Fruit fly (Drosophila melanogaster) whole organism, pupa: ENCODE measurements around the gene Pde9.

ENCODE experiments used
- CG10348 ChIP-seq: fragments of 200-800 bp; sonication (Bioruptor generic); IDR thresholded peaks from 2 replicates; pipeline ENCODE4 v1.3.6; 2022; ENCODE audit warnings: missing biosample characterization, missing genetic modification characterization
- CG12605 ChIP-seq: fragments of 200-800 bp; sonication (Bioruptor generic); IDR thresholded peaks from 2 replicates; pipeline ENCODE4 v1.3.6; 2022; ENCODE audit warnings: missing biosample characterization, missing genetic modification characterization
- CG13204 ChIP-seq: fragments of 200-800 bp; sonication (Bioruptor generic); optimal IDR thresholded peaks from 2 replicates; lab custom pipeline; 2018; ENCODE audit warnings: missing biosample characterization, mild to moderate bottlenecking, missing genetic modification characterization, moderate library complexity
- CG14655 ChIP-seq: fragments of 200-800 bp; sonication (Bioruptor generic); optimal IDR thresholded peaks from 3 replicates; lab custom pipeline; 2017; ENCODE audit warnings: mild to moderate bottlenecking, missing biosample characterization, missing genetic modification reagents, missing genetic modification characterization
- CG15710 ChIP-seq: fragments of 200-800 bp; sonication (Bioruptor generic); optimal IDR thresholded peaks from 2 replicates; lab custom pipeline; 2018; ENCODE audit warnings: missing biosample characterization, mild to moderate bottlenecking, missing genetic modification characterization, moderate library complexity
- CG17806 ChIP-seq: fragments of 200-800 bp; sonication (Bioruptor generic); optimal IDR thresholded peaks from 2 replicates; lab custom pipeline; 2018; ENCODE audit warnings: missing biosample characterization, mild to moderate bottlenecking, missing genetic modification characterization, moderate library complexity
- CG32121 ChIP-seq: fragments of 200-800 bp; sonication (Bioruptor generic); IDR thresholded peaks from 2 replicates; pipeline ENCODE4 v1.3.6; 2022; ENCODE audit warnings: missing biosample characterization, missing genetic modification characterization
- CG34367 ChIP-seq: fragments of 200-800 bp; sonication (Bioruptor generic); optimal IDR thresholded peaks from 2 replicates; lab custom pipeline; 2018; ENCODE audit warnings: missing biosample characterization, mild to moderate bottlenecking, missing genetic modification characterization
- CG4496 ChIP-seq: fragments of 200-800 bp; sonication (Bioruptor generic); IDR thresholded peaks from 3 replicates; pipeline ENCODE4 v1.3.6; 2022; ENCODE audit warnings: missing biosample characterization, missing genetic modification characterization
- CG8159 ChIP-seq: fragments of 200-800 bp; sonication (Bioruptor generic); optimal IDR thresholded peaks from 3 replicates; lab custom pipeline; 2018; ENCODE audit warnings: missing biosample characterization, mild to moderate bottlenecking, missing genetic modification characterization, moderate library complexity
- CG8301 ChIP-seq: fragments of 200-800 bp; sonication (Bioruptor generic); optimal IDR thresholded peaks from 2 replicates; lab custom pipeline; 2018; ENCODE audit warnings: missing biosample characterization, mild to moderate bottlenecking, missing genetic modification characterization
- CG9948 ChIP-seq: fragments of 200-800 bp; sonication (Bioruptor generic); optimal IDR thresholded peaks from 2 replicates; lab custom pipeline; 2018; ENCODE audit warnings: missing biosample characterization, mild to moderate bottlenecking, missing genetic modification characterization, moderate library complexity
- D1 ChIP-seq: fragments of 200-800 bp; sonication (Bioruptor generic); optimal IDR thresholded peaks from 2 replicates; lab custom pipeline; 2018; ENCODE audit warnings: missing biosample characterization, mild to moderate bottlenecking, missing genetic modification characterization, moderate library complexity
- EcR ChIP-seq: fragments of 200-800 bp; sonication (Bioruptor generic); optimal IDR thresholded peaks from 3 replicates; lab custom pipeline; 2019; ENCODE audit warnings: missing biosample characterization, missing genetic modification characterization, mild to moderate bottlenecking, moderate library complexity, missing genetic modification reagents
- Ets98B ChIP-seq: fragments of 200-800 bp; sonication (Bioruptor generic); IDR thresholded peaks from 2 replicates; pipeline ENCODE4 v1.3.6; 2022; ENCODE audit warnings: missing biosample characterization, missing genetic modification characterization
- Pif1A ChIP-seq: fragments of 200-800 bp; sonication (Bioruptor generic); optimal IDR thresholded peaks from 3 replicates; lab custom pipeline; 2016; ENCODE audit warnings: missing biosample characterization, missing genetic modification characterization
- Pif1B ChIP-seq: fragments of 200-800 bp; sonication (Bioruptor generic); optimal IDR thresholded peaks from 3 replicates; lab custom pipeline; 2016; ENCODE audit warnings: missing biosample characterization, missing genetic modification characterization
- Snoo ChIP-seq: fragments of 200-800 bp; sonication (Bioruptor generic); optimal IDR thresholded peaks from 3 replicates; lab custom pipeline; 2017; ENCODE audit warnings: missing biosample characterization, mild to moderate bottlenecking, missing genetic modification characterization, inconsistent platforms
- fd96Ca ChIP-seq: fragments of 200-800 bp; sonication (Bioruptor generic); IDR thresholded peaks from 3 replicates; pipeline ENCODE4 v1.3.6; 2022; ENCODE audit warnings: missing biosample characterization, missing genetic modification characterization
- gl ChIP-seq: fragments of 200-800 bp; sonication (Bioruptor generic); optimal IDR thresholded peaks from 2 replicates; lab custom pipeline; 2018; ENCODE audit warnings: missing biosample characterization, mild to moderate bottlenecking, missing genetic modification characterization
- rn ChIP-seq: fragments of 200-800 bp; sonication (Bioruptor generic); IDR thresholded peaks from 2 replicates; pipeline ENCODE4 v1.3.6; 2022; ENCODE audit warnings: missing biosample characterization, missing genetic modification characterization

Gene Pde9

DNA sequence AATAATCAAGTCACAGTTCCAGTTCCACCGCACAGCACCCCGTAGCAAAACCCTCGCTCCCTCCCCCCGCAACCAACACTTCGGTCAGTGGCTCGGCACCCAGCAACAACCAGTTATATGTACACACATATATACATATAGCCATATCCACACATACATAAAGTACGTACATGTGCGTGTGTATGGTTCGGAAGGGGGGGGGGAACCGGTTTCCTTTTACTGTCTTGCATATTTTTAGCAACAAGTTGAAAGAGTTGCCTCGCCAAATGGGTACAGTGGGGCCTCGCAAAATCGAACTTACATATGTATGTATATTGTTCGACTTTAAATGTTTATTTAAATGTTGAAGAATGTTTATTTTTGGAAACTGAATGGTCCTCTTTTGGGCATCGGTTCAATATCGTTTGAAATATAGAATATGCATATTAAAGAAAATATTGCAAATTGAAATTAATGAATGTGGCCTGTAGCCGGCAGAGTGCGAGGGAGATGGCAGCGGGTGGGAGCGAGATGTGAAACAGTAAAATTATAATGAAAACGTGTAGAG is 142.0 kb downstream of the Pde9 start:
- TF ChIP-seq Pif1B (GFP tag; lab: Kevin White, UChicago) (peak; percentile 85), Snoo (tag; lab: Kevin White, UChicago) (peak; percentile 87), CG8301 (tag; lab: Kevin White, UChicago) (peak; percentile 86), rn (GFP tag; lab: Robert Waterston, UW) (peak; percentile 72; the same call in 1 of the 2 replicates), D1 (tag; lab: Kevin White, UChicago) (peak; percentile 76), CG12605 (GFP tag; lab: Robert Waterston, UW) (peak; percentile 80; the same call in 1 of the 2 replicates), CG13204 (peak; percentile 45), Ets98B (GFP tag; lab: Robert Waterston, UW) (peak; percentile 90), CG9948 (tag; lab: Kevin White, UChicago) (peak; percentile 86), CG10348 (GFP tag; lab: Robert Waterston, UW) (peak; percentile 57; the same call in 1 of the 2 replicates), CG14655 (peak; percentile 88), CG32121 (GFP tag; lab: Robert Waterston, UW) (peak; percentile 93), CG34367 (tag; lab: Kevin White, UChicago) (peak; percentile 86), EcR (GFP tag; lab: Kevin White, UChicago) (peak; percentile 97), gl (tag; lab: Kevin White, UChicago) (peak; percentile 70), CG15710 (tag; lab: Kevin White, UChicago) (peak; percentile 88), fd96Ca (peak; percentile 94), CG4496 (GFP tag; lab: Robert Waterston, UW) (peak; percentile 92), CG17806 (tag; lab: Kevin White, UChicago) (peak; percentile 88), CG8159 (tag; lab: Kevin White, UChicago) (peak; percentile 91), Pif1A (GFP tag; lab: Kevin White, UChicago) (peak; percentile 89)

DNA sequence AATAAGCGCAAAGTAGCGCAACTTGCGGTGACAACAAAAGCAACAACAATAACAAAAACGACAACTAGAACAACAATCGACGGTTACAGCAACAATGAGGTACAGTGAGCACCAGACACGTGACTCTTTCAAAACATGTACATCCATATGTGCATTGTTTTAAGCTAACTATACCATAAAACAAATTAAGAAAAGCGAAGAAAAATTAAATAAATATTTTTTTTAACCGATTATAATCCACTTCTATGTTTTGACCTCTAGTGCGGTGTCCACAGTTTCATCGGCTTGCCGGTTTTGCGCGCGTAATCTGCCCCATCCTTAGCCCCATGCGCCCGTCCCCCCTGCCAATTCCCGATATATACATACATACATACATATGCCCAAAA is 142.8 kb downstream of the Pde9 start:
- TF ChIP-seq D1 (tag; lab: Kevin White, UChicago) (peak; percentile 87), CG34367 (tag; lab: Kevin White, UChicago) (peak; percentile 98), CG32121 (GFP tag; lab: Robert Waterston, UW) (peak; percentile 99), Pif1B (GFP tag; lab: Kevin White, UChicago) (peak; percentile 95), Snoo (tag; lab: Kevin White, UChicago) (peak; percentile 86), CG14655 (peak; percentile 98), gl (tag; lab: Kevin White, UChicago) (peak; percentile 93), Ets98B (GFP tag; lab: Robert Waterston, UW) (peak; percentile 99), CG9948 (tag; lab: Kevin White, UChicago) (peak; percentile 98), CG8159 (tag; lab: Kevin White, UChicago) (peak; percentile 98), EcR (GFP tag; lab: Kevin White, UChicago) (no peak), rn (GFP tag; lab: Robert Waterston, UW) (peak; percentile 98), CG17806 (tag; lab: Kevin White, UChicago) (peak; percentile 98), CG4496 (GFP tag; lab: Robert Waterston, UW) (peak; percentile 99), CG10348 (GFP tag; lab: Robert Waterston, UW) (peak; percentile 97), Pif1A (GFP tag; lab: Kevin White, UChicago) (peak; percentile 97), CG15710 (tag; lab: Kevin White, UChicago) (peak; percentile 99), CG13204 (peak; percentile 88), fd96Ca (peak; percentile 98), CG12605 (GFP tag; lab: Robert Waterston, UW) (peak; percentile 98), CG8301 (tag; lab: Kevin White, UChicago) (peak; percentile 98)

DNA sequence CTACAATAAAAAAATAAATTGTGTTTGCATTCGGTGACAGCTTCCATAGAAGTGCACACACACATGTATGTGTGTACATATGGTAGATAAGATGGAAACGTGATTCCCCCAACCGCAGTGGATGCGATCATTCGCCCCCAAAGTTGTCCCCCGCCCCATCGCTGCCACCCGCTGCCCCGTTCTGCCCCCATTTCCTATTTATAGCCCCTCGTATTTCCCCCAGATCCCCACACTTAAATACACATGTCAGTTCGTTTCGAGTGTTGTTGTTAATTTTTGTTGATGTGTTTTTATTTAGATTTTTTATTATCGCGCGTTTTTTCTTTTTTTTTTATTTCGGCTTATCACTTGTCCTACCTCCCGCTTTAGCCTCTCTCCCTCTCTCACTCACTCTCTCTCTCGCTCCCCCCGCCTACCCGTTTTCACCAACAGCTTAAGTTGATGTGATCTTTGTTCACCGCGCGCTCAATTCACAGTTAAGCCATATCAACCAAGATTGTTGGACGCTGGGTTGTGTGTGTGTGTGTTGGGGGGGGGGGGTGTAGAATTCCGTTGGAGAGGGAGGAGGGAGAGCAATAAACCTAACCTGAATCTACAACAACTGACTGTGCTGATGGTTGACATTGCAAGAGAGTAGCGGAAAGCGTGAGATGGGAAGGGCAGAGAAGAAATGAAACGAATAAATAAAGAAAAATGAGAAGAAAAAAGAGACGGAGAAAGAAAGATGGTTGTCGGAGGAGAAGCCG is 143.4 kb downstream of the Pde9 start:
- peak; percentile 63 for TF ChIP-seq CG13204
- TF ChIP-seq D1 (tag; lab: Kevin White, UChicago) = no peak
- peak; percentile 66 for TF ChIP-seq CG12605 (GFP tag; lab: Robert Waterston, UW)
- TF ChIP-seq CG8159 (tag; lab: Kevin White, UChicago) = peak; percentile 56
- TF ChIP-seq Pif1B (GFP tag; lab: Kevin White, UChicago) = no peak
- TF ChIP-seq CG17806 (tag; lab: Kevin White, UChicago) = peak; percentile 42
- peak; percentile 96 for TF ChIP-seq EcR (GFP tag; lab: Kevin White, UChicago)
- peak; percentile 55 for TF ChIP-seq CG15710 (tag; lab: Kevin White, UChicago)
- no peak for TF ChIP-seq CG10348 (GFP tag; lab: Robert Waterston, UW)
- peak; percentile 72 for TF ChIP-seq CG32121 (GFP tag; lab: Robert Waterston, UW)
- peak; percentile 37 for TF ChIP-seq CG14655
- peak; percentile 71; the same call in 2 of the 3 replicates for TF ChIP-seq fd96Ca
- peak; percentile 29 for TF ChIP-seq CG34367 (tag; lab: Kevin White, UChicago)
- peak; percentile 86 for TF ChIP-seq CG4496 (GFP tag; lab: Robert Waterston, UW)
- 0 out of 2 replicates have a peak, but pooled peaks have one; percentile 2 for TF ChIP-seq rn (GFP tag; lab: Robert Waterston, UW)
- TF ChIP-seq CG8301 (tag; lab: Kevin White, UChicago) = peak; percentile 18
- peak; percentile 8 for TF ChIP-seq Pif1A (GFP tag; lab: Kevin White, UChicago)
- TF ChIP-seq Ets98B (GFP tag; lab: Robert Waterston, UW) = peak; percentile 65
- peak; percentile 48 for TF ChIP-seq CG9948 (tag; lab: Kevin White, UChicago)
- peak; percentile 68 for TF ChIP-seq gl (tag; lab: Kevin White, UChicago)
- peak; percentile 52 for TF ChIP-seq Snoo (tag; lab: Kevin White, UChicago)

DNA sequence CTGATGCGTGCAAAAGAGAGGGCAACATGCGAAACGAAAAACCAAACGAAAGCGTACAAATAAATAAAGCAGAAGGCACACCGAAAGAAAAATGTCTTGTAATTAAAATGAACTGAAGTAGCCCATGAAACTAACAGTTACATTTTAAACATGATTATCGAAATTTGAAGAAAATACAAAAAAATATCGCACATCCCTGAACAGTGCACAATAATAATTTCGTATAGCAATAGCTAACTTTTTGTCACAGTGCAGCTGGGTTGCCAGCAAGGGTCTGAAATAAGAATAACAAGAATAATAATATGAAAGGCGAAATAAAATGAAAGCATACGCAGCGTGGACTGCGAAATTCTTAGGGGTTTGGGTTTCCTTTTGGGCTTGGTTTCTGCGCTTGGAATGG is 144.9 kb downstream of the Pde9 start:
- TF ChIP-seq Ets98B (GFP tag; lab: Robert Waterston, UW) (peak; percentile 99), rn (GFP tag; lab: Robert Waterston, UW) (peak; percentile 98), CG14655 (peak; percentile 99), CG8301 (tag; lab: Kevin White, UChicago) (peak; percentile 99), EcR (GFP tag; lab: Kevin White, UChicago) (peak; percentile 85), CG12605 (GFP tag; lab: Robert Waterston, UW) (peak; percentile 98), CG8159 (tag; lab: Kevin White, UChicago) (peak; percentile 100), Pif1B (GFP tag; lab: Kevin White, UChicago) (peak; percentile 100), CG17806 (tag; lab: Kevin White, UChicago) (peak; percentile 100), CG10348 (GFP tag; lab: Robert Waterston, UW) (peak; percentile 93), CG9948 (tag; lab: Kevin White, UChicago) (peak; percentile 100), CG4496 (GFP tag; lab: Robert Waterston, UW) (peak; percentile 100), Pif1A (GFP tag; lab: Kevin White, UChicago) (peak; percentile 98), CG34367 (tag; lab: Kevin White, UChicago) (peak; percentile 100), gl (tag; lab: Kevin White, UChicago) (peak; percentile 99), Snoo (tag; lab: Kevin White, UChicago) (peak; percentile 99), fd96Ca (peak; percentile 99), CG13204 (peak; percentile 98), CG15710 (tag; lab: Kevin White, UChicago) (peak; percentile 100), CG32121 (GFP tag; lab: Robert Waterston, UW) (peak; percentile 99), D1 (tag; lab: Kevin White, UChicago) (peak; percentile 100)
